Worm (Caenorhabditis elegans) whole organism, L4 larva: ENCODE data around the gene cutl-9.
A peak's percentile ranks its signal among the peaks of the same experiment; 100 is the strongest.

ENCODE experiments used
- F10B5.3 ChIP-seq: sonication (generic microtip); optimal IDR thresholded peaks from 2 replicates; lab custom pipeline; 2016; ENCODE audit warnings: mild to moderate bottlenecking, missing genetic modification characterization, missing compliant biosample characterization
- F26F4.8 ChIP-seq: fragments of 200-800 bp; sonication (Bioruptor generic); conservative IDR thresholded peaks from 2 replicates; pipeline ENCODE4 v1.3.6; 2022; ENCODE audit warnings: missing genetic modification characterization, missing compliant biosample characterization
- R02D3.7 ChIP-seq: fragments of 150-350 bp; sonication (generic microtip); optimal IDR thresholded peaks from 3 replicates; lab custom pipeline; 2014; ENCODE audit warnings: missing biosample characterization, missing genetic modification characterization
- T26A8.4 ChIP-seq: fragments of 200-800 bp; sonication (Bioruptor generic); IDR thresholded peaks from 2 replicates; pipeline ENCODE4 v1.3.6; 2022; ENCODE audit warnings: missing genetic modification characterization, missing compliant biosample characterization
- Y105C5A.15 ChIP-seq: fragments of 200-800 bp; sonication (Bioruptor generic); IDR thresholded peaks from 2 replicates; pipeline ENCODE4 v1.3.6; 2022; ENCODE audit warnings: missing genetic modification characterization, missing compliant biosample characterization
- Y5F2A.4 ChIP-seq: fragments of 200-800 bp; sonication (Bioruptor generic); optimal IDR thresholded peaks from 2 replicates; lab custom pipeline; 2018; ENCODE audit warnings: mild to moderate bottlenecking, missing genetic modification characterization, missing compliant biosample characterization
- ZK546.5 ChIP-seq, 2 experiments: sonication (generic microtip); optimal IDR thresholded peaks; 2 replicates each; lab custom pipeline; 2017; ENCODE audit warnings: missing biosample characterization in 2 of 2, missing genetic modification characterization in 2 of 2
- ama-1 ChIP-seq: fragments of 150-350 bp; optimal IDR thresholded peaks from 2 replicates; lab custom pipeline; 2014; ENCODE audit warnings: inconsistent platforms, mixed read lengths
- ceh-20 ChIP-seq: fragments of 200-800 bp; sonication (Bioruptor generic); IDR thresholded peaks from 2 replicates; pipeline ENCODE4 v1.3.6; 2022; ENCODE audit warnings: missing genetic modification reagents, missing genetic modification characterization, missing compliant biosample characterization
- ceh-44 ChIP-seq: fragments of 200-800 bp; sonication (Bioruptor generic); IDR thresholded peaks from 2 replicates; pipeline ENCODE4 v1.3.6; 2022; ENCODE audit warnings: missing genetic modification reagents, missing genetic modification characterization, missing compliant biosample characterization
- ces-1 ChIP-seq: fragments of 150-350 bp; sonication (generic microtip); optimal IDR thresholded peaks from 4 replicates; lab custom pipeline; 2014; ENCODE audit warnings: missing biosample characterization, missing genetic modification reagents, missing genetic modification characterization
- daf-16 ChIP-seq, 3 experiments: sonication (generic microtip); optimal IDR thresholded peaks; 2 replicates each; lab custom pipeline; 2016 to 2017; ENCODE audit warnings: missing genetic modification characterization in 3 of 3, missing genetic modification reagents in 3 of 3, mild to moderate bottlenecking in 2 of 3, missing compliant biosample characterization in 2 of 3, missing biosample characterization in 1 of 3, moderate library complexity in 1 of 3
- daf-8 ChIP-seq: fragments of 200-800 bp; sonication (Bioruptor generic); IDR thresholded peaks from 2 replicates; pipeline ENCODE4 v1.3.6; 2022; ENCODE audit warnings: missing genetic modification characterization, missing compliant biosample characterization
- dmd-6 ChIP-seq: fragments of 200-800 bp; sonication (Bioruptor generic); IDR thresholded peaks from 2 replicates; pipeline ENCODE4 v1.3.6; 2022; ENCODE audit warnings: missing genetic modification reagents, missing genetic modification characterization, missing compliant biosample characterization
- dmd-9 ChIP-seq: fragments of 200-800 bp; sonication (Bioruptor generic); IDR thresholded peaks from 2 replicates; pipeline ENCODE4 v1.3.6; 2022; ENCODE audit warnings: missing genetic modification reagents, missing genetic modification characterization, missing compliant biosample characterization
- dpl-1 ChIP-seq: fragments of 150-350 bp; optimal IDR thresholded peaks from 2 replicates; lab custom pipeline; 2014; ENCODE audit warnings: missing biosample characterization, missing genetic modification reagents, missing genetic modification characterization
- dve-1 ChIP-seq: sonication (generic microtip); optimal IDR thresholded peaks from 2 replicates; lab custom pipeline; 2017; ENCODE audit warnings: antibody characterized with exemption, mild to moderate bottlenecking, missing genetic modification characterization, missing compliant biosample characterization; ENCODE audit not compliant: insufficient read depth
- egl-27 ChIP-seq: sonication (generic microtip); optimal IDR thresholded peaks from 3 replicates; lab custom pipeline; 2017; ENCODE audit warnings: missing biosample characterization, missing genetic modification reagents, missing genetic modification characterization
- egl-43 ChIP-seq: fragments of 200-800 bp; sonication (Bioruptor generic); IDR thresholded peaks from 2 replicates; pipeline ENCODE4 v1.3.6; 2022; ENCODE audit warnings: missing genetic modification reagents, missing genetic modification characterization, missing compliant biosample characterization
- fos-1 ChIP-seq: fragments of 150-350 bp; optimal IDR thresholded peaks from 2 replicates; lab custom pipeline; 2014; ENCODE audit warnings: missing biosample characterization, missing genetic modification characterization
- gei-8 ChIP-seq: fragments of 200-800 bp; sonication (Bioruptor generic); optimal IDR thresholded peaks from 2 replicates; lab custom pipeline; 2018; ENCODE audit warnings: mild to moderate bottlenecking, missing genetic modification characterization, missing compliant biosample characterization
- hmg-1.1 ChIP-seq: fragments of 200-800 bp; sonication (Bioruptor generic); IDR thresholded peaks from 2 replicates; pipeline ENCODE4 v1.3.6; 2022; ENCODE audit warnings: missing genetic modification reagents, missing genetic modification characterization, missing compliant biosample characterization
- jun-1 ChIP-seq: fragments of 150-350 bp; optimal IDR thresholded peaks from 2 replicates; lab custom pipeline; 2014; ENCODE audit warnings: missing biosample characterization, missing genetic modification reagents, missing genetic modification characterization
- lim-7 ChIP-seq: fragments of 200-800 bp; sonication (Bioruptor generic); IDR thresholded peaks from 2 replicates; pipeline ENCODE4 v1.3.6; 2022; ENCODE audit warnings: missing genetic modification characterization, missing compliant biosample characterization
- lin-38 ChIP-seq: fragments of 200-800 bp; sonication (Bioruptor generic); IDR thresholded peaks from 2 replicates; pipeline ENCODE4 v1.3.6; 2022; ENCODE audit warnings: missing genetic modification reagents, missing genetic modification characterization, missing compliant biosample characterization
- lir-3 ChIP-seq: sonication (generic microtip); optimal IDR thresholded peaks from 2 replicates; lab custom pipeline; 2016; ENCODE audit warnings: mild to moderate bottlenecking, missing genetic modification characterization, missing compliant biosample characterization
- madf-5 ChIP-seq, 2 experiments: fragments of 200-800 bp; sonication (Bioruptor generic); IDR thresholded peaks; 2 replicates each; pipeline ENCODE4 v1.3.6; 2022; ENCODE audit warnings: missing compliant biosample characterization in 2 of 2, missing genetic modification characterization in 2 of 2
- madf-9 ChIP-seq: fragments of 200-800 bp; sonication (Bioruptor generic); conservative IDR thresholded peaks from 2 replicates; pipeline ENCODE4 v1.3.6; 2022; ENCODE audit warnings: missing genetic modification reagents, missing genetic modification characterization, missing compliant biosample characterization
- mdl-1 ChIP-seq, 2 experiments: fragments of 150-350 bp in 1 of 2; sonication (generic microtip) in 1 of 2; optimal IDR thresholded peaks; 2 replicates each; lab custom pipeline; 2014 to 2017; ENCODE audit warnings: missing biosample characterization in 2 of 2, missing genetic modification characterization in 2 of 2
- mep-1 ChIP-seq: fragments of 150-350 bp; sonication (generic microtip); optimal IDR thresholded peaks from 3 replicates; lab custom pipeline; 2014; ENCODE audit warnings: missing biosample characterization, missing genetic modification characterization
- mes-2 ChIP-seq: sonication (generic microtip); optimal IDR thresholded peaks from 2 replicates; lab custom pipeline; 2016; ENCODE audit warnings: missing genotype, mild to moderate bottlenecking, missing genetic modification characterization, missing compliant biosample characterization; ENCODE audit not compliant: poor library complexity, severe bottlenecking
- nhr-10 ChIP-seq: fragments of 150-350 bp; optimal IDR thresholded peaks from 2 replicates; lab custom pipeline; 2014; ENCODE audit warnings: missing biosample characterization, missing genetic modification characterization
- nhr-102 ChIP-seq: sonication (generic microtip); optimal IDR thresholded peaks from 2 replicates; lab custom pipeline; 2016; ENCODE audit warnings: mild to moderate bottlenecking, missing genetic modification characterization, moderate library complexity, missing compliant biosample characterization
- nhr-11 ChIP-seq: fragments of 150-350 bp; optimal IDR thresholded peaks from 2 replicates; lab custom pipeline; 2014; ENCODE audit warnings: missing biosample characterization, missing genetic modification characterization
- nhr-111 ChIP-seq: fragments of 200-800 bp; sonication (Bioruptor generic); optimal IDR thresholded peaks from 2 replicates; lab custom pipeline; 2018; ENCODE audit warnings: mild to moderate bottlenecking, missing genetic modification characterization, missing compliant biosample characterization
- nhr-237 ChIP-seq: sonication (generic microtip); optimal IDR thresholded peaks from 2 replicates; lab custom pipeline; 2017; ENCODE audit warnings: missing biosample characterization, missing genetic modification characterization
- nhr-25 ChIP-seq: sonication (generic microtip); optimal IDR thresholded peaks from 2 replicates; lab custom pipeline; 2017; ENCODE audit warnings: missing genetic modification characterization, mild to moderate bottlenecking, missing compliant biosample characterization, antibody characterized with exemption, moderate library complexity, borderline replicate concordance; ENCODE audit not compliant: insufficient read depth
- nhr-28 ChIP-seq: fragments of 150-350 bp; optimal IDR thresholded peaks from 2 replicates; lab custom pipeline; 2014; ENCODE audit warnings: missing biosample characterization, missing genetic modification characterization
- nhr-42 ChIP-seq: fragments of 200-800 bp; sonication (Bioruptor generic); IDR thresholded peaks from 2 replicates; pipeline ENCODE4 v1.3.6; 2022; ENCODE audit warnings: missing genetic modification characterization, missing compliant biosample characterization
- nhr-6 ChIP-seq: fragments of 150-350 bp; optimal IDR thresholded peaks from 2 replicates; lab custom pipeline; 2014; ENCODE audit warnings: missing biosample characterization, missing genetic modification characterization
- pqm-1 ChIP-seq: sonication (generic microtip); optimal IDR thresholded peaks from 2 replicates; lab custom pipeline; 2017; ENCODE audit warnings: missing biosample characterization, missing genetic modification characterization
- sdz-12 ChIP-seq: fragments of 200-800 bp; sonication (Bioruptor generic); optimal IDR thresholded peaks from 2 replicates; lab custom pipeline; 2018; ENCODE audit warnings: mild to moderate bottlenecking, missing genetic modification characterization, missing compliant biosample characterization
- snpc-1.2 ChIP-seq: fragments of 200-800 bp; sonication (Bioruptor generic); IDR thresholded peaks from 2 replicates; pipeline ENCODE4 v1.3.6; 2022; ENCODE audit warnings: missing genetic modification reagents, missing genetic modification characterization, missing compliant biosample characterization
- spr-1 ChIP-seq: sonication (generic microtip); optimal IDR thresholded peaks from 2 replicates; lab custom pipeline; 2016; ENCODE audit warnings: mild to moderate bottlenecking, missing genetic modification characterization, missing compliant biosample characterization
- tag-97 ChIP-seq: fragments of 200-800 bp; sonication (Bioruptor generic); IDR thresholded peaks from 2 replicates; pipeline ENCODE4 v1.3.6; 2022; ENCODE audit warnings: missing genetic modification characterization, missing compliant biosample characterization
- unc-39 ChIP-seq: sonication (generic microtip); optimal IDR thresholded peaks from 2 replicates; lab custom pipeline; 2017; ENCODE audit warnings: missing biosample characterization, missing genetic modification characterization
- zfp-2 ChIP-seq: sonication (generic microtip); optimal IDR thresholded peaks from 2 replicates; lab custom pipeline; 2016; ENCODE audit warnings: mild to moderate bottlenecking, missing genetic modification characterization, missing compliant biosample characterization
- zip-11 ChIP-seq: fragments of 200-800 bp; sonication (Bioruptor generic); IDR thresholded peaks from 2 replicates; pipeline ENCODE4 v1.3.6; 2022; ENCODE audit warnings: missing genetic modification characterization, missing compliant biosample characterization
- zip-2 ChIP-seq: fragments of 150-350 bp; optimal IDR thresholded peaks from 2 replicates; lab custom pipeline; 2014; ENCODE audit warnings: missing biosample characterization, missing genetic modification characterization
- ztf-11 ChIP-seq: fragments of 150-350 bp; optimal IDR thresholded peaks from 2 replicates; lab custom pipeline; 2014; ENCODE audit warnings: missing biosample characterization, missing genetic modification characterization

The cutl-9 gene

DNA sequence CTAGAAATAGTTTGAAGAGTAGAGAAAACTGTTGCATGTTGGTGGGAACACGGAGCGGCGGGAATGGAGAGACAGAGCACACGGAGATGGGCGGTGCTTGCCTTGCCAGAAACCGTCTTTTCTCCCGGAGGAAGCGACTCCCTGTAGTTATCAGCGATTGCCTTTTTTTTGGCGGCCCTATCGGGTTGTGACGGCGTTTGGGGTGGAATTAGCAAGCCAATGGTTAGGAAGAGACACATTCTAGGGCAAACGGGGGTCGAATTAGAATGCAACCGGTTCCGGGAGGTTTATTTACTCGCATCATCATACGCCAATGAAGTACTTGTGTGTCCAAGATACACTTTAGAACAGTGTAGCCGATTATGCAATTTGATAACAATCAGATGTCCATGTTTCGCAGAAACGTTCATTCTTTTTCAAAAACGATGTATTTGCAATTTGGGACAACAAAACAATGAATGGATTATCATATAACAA lies 35.6 kb downstream of the cutl-9 start, which contains the start of gene lact-3 (continued):
- TF ChIP-seq tag-97 (GFP tag; lab: Robert Waterston, UW) (no peak), dve-1 (tag; lab: Kevin White, UChicago) (no peak), nhr-102 (tag; lab: Kevin White, UChicago) (no peak), T26A8.4 (GFP tag; lab: Robert Waterston, UW) (peak; percentile 16; the same call in 1 of the 2 replicates), dmd-9 (GFP tag; lab: Robert Waterston, UW) (no peak), spr-1 (tag; lab: Kevin White, UChicago) (no peak), lim-7 (GFP tag; lab: Robert Waterston, UW) (peak; percentile 50; the same call in 1 of the 2 replicates), egl-43 (GFP tag; lab: Robert Waterston, UW) (peak; percentile 41; the same call in 1 of the 2 replicates), ceh-20 (GFP tag; lab: Robert Waterston, UW) (no peak), daf-16 (GFP tag; optimal IDR thresholded peaks at IDR 0.05; lab: Kevin White, UChicago) (no peak), daf-16 (tag; optimal IDR thresholded peaks at IDR 0.05; lab: Kevin White, UChicago) (peak; percentile 36), ceh-44 (GFP tag; lab: Robert Waterston, UW) (no peak), lir-3 (tag; lab: Kevin White, UChicago) (no peak), Y5F2A.4 (GFP tag; lab: Kevin White, UChicago) (peak; percentile 20), madf-5 (GFP tag; IDR thresholded peaks at IDR 0.05; lab: Robert Waterston, UW) (no peak), lin-38 (GFP tag; lab: Robert Waterston, UW) (peak; percentile 69), madf-9 (GFP tag; lab: Robert Waterston, UW) (no peak), snpc-1.2 (peak; percentile 15; the same call in 1 of the 2 replicates), mes-2 (peak; percentile 57), nhr-11 (no peak), fos-1 (no peak), Y105C5A.15 (GFP tag; lab: Robert Waterston, UW) (no peak), F26F4.8 (GFP tag; lab: Robert Waterston, UW) (0 out of 2 replicates have a peak, but pooled peaks have one; percentile 40), ztf-11 (tag; lab: Kevin White, UChicago) (no peak), zfp-2 (no peak), pqm-1 (tag; lab: Kevin White, UChicago) (peak; percentile 14), ces-1 (GFP tag; lab: Kevin White, UChicago) (no peak), dpl-1 (no peak), nhr-25 (no peak), ama-1 (peak; percentile 58), unc-39 (tag; lab: Kevin White, UChicago) (no peak), hmg-1.1 (GFP tag; lab: Robert Waterston, UW) (no peak), nhr-10 (tag; lab: Kevin White, UChicago) (no peak)

DNA sequence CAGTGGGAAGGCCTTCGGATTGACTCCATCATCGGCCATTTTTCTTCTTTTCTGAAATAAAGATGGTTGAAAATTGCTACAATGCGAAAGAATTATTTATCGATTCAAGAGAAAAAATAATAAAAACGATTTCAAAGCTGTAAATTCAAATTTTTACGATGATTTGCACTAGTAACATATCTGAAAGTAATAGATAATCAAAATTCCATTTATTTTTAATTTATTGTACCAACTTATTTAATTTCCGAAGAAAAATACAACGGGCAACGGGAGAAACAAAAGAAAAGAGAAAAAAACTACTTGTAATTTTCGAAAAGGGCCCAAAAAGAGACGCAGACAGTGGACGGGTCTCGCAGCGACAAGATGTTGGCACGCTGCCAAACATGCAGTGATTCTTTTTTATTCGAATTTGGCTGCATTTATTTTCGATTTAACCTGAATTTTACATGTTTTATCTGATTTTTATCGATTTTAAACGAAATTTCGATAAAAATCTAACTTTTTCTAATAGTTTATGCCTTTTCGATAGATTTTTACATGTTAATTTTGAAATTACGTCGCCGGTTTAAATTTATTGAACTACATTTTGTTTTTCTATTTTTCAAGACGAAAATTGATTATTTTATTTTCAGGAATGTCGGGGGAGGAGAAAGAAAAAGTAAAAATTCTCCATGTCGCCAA lies 36.7 kb downstream of the cutl-9 start, which contains the start of the genes snu-13 and rsp-7:
TSS of gene snu-13 (minus strand) at position 51 of the 681 bp plus-strand sequence.
TSS of gene rsp-7 (plus strand) at position 631 of the 681 bp plus-strand sequence.
- TF ChIP-seq ceh-20 (GFP tag; lab: Robert Waterston, UW) = no peak
- TF ChIP-seq ZK546.5 (tag; optimal IDR thresholded peaks at IDR 0.05; lab: Kevin White, UChicago) = no peak
- TF ChIP-seq nhr-6 = no peak
- TF ChIP-seq F10B5.3 (tag; lab: Kevin White, UChicago) = no peak
- TF ChIP-seq ces-1 (GFP tag; lab: Kevin White, UChicago) = no peak
- TF ChIP-seq mep-1 (tag; lab: Kevin White, UChicago) = peak; percentile 76
- TF ChIP-seq daf-8 (GFP tag; lab: Robert Waterston, UW) = no peak
- no peak for TF ChIP-seq lir-3 (tag; lab: Kevin White, UChicago)
- no peak for TF ChIP-seq gei-8 (GFP tag; lab: Kevin White, UChicago)
- TF ChIP-seq egl-27 = no peak
- TF ChIP-seq nhr-42 (GFP tag; lab: Robert Waterston, UW) = no peak
- TF ChIP-seq F26F4.8 (GFP tag; lab: Robert Waterston, UW) = no peak
- TF ChIP-seq zip-11 (GFP tag; lab: Robert Waterston, UW) = no peak
- TF ChIP-seq mdl-1 (tag; optimal IDR thresholded peaks at IDR 0.05; lab: Kevin White, UChicago) = no peak
- no peak for TF ChIP-seq sdz-12 (GFP tag; lab: Kevin White, UChicago)
- TF ChIP-seq R02D3.7 (tag; lab: Kevin White, UChicago) = no peak
- TF ChIP-seq nhr-28 (tag; lab: Kevin White, UChicago) = peak; percentile 36
- TF ChIP-seq dmd-6 = peak; percentile 54
- no peak for TF ChIP-seq zip-2
- TF ChIP-seq nhr-111 (GFP tag; lab: Kevin White, UChicago) = no peak
- no peak for TF ChIP-seq jun-1 (tag; lab: Kevin White, UChicago)
- TF ChIP-seq nhr-237 = no peak
- TF ChIP-seq zfp-2 = peak; percentile 68
